Worm (Caenorhabditis elegans): ENCODE measurements around the gene sqv-8.

The sqv-8 gene

ce11 chrII:9621121-9621520, 25.7 kb upstream of the sqv-8 start:
- TF ChIP-seq lin-13 (GFP tag; optimal IDR thresholded peaks at IDR 0.05) = no peak
- peak in 1 of 2 experiments; percentile 11 for TF ChIP-seq mdl-1 (tag; optimal IDR thresholded peaks at IDR 0.05)
- no peak for TF ChIP-seq unc-130 (GFP tag; optimal IDR thresholded peaks at IDR 0.05)
- peak; percentile 37 for TF ChIP-seq nhr-28 (tag; optimal IDR thresholded peaks at IDR 0.05)
- no peak; the same call in none of the 2 replicates for TF ChIP-seq pha-4 (GFP tag; IDR thresholded peaks at IDR 0.05)
- TF ChIP-seq pha-4 (tag; optimal IDR thresholded peaks at IDR 0.05) = peak; percentile 37
- TF ChIP-seq nhr-237 (tag; optimal IDR thresholded peaks at IDR 0.05) = no peak
- peak; percentile 57; the same call in 1 of the 2 replicates for TF ChIP-seq egl-43 (GFP tag; IDR thresholded peaks at IDR 0.05)
- peak; percentile 16; the same call in 1 of the 2 replicates for TF ChIP-seq dmd-6 (GFP tag; IDR thresholded peaks at IDR 0.05)
- TF ChIP-seq F37D6.2 (tag; optimal IDR thresholded peaks at IDR 0.05) = no peak
- TF ChIP-seq rbr-2 (tag; optimal IDR thresholded peaks at IDR 0.05) = no peak
- TF ChIP-seq nhr-11 (tag; optimal IDR thresholded peaks at IDR 0.05) = peak; percentile 67
- TF ChIP-seq unc-62 (GFP tag; optimal IDR thresholded peaks at IDR 0.05 in 1 of 2) = peak in 1 of 2 experiments; percentile 71
- TF ChIP-seq unc-62 (tag; optimal IDR thresholded peaks at IDR 0.05) = no peak
- no peak for TF ChIP-seq arid-1 (GFP tag; conservative IDR thresholded peaks at IDR 0.05)
- peak; percentile 27; the same call in 1 of the 2 replicates for TF ChIP-seq set-16 (GFP tag; IDR thresholded peaks at IDR 0.05)
- peak; percentile 19 for TF ChIP-seq hlh-30 (tag; optimal IDR thresholded peaks at IDR 0.05; ENCODE audit: insufficient read depth)
- TF ChIP-seq nhr-6 (tag; optimal IDR thresholded peaks at IDR 0.05) = peak; percentile 7
- peak; percentile 26 for TF ChIP-seq ama-1 (optimal IDR thresholded peaks at IDR 0.05)
- peak in 1 of 2 experiments; percentile 50 for TF ChIP-seq daf-16 (GFP tag; optimal IDR thresholded peaks at IDR 0.05)
- no peak for TF ChIP-seq daf-16 (tag; optimal IDR thresholded peaks at IDR 0.05)
- TF ChIP-seq aha-1 (tag) = peak; percentile 96
- peak; percentile 60 for TF ChIP-seq hlh-11 (tag; optimal IDR thresholded peaks at IDR 0.05)
- no peak for TF ChIP-seq Y48G9A.11 (GFP tag; IDR thresholded peaks at IDR 0.05)

DNA sequence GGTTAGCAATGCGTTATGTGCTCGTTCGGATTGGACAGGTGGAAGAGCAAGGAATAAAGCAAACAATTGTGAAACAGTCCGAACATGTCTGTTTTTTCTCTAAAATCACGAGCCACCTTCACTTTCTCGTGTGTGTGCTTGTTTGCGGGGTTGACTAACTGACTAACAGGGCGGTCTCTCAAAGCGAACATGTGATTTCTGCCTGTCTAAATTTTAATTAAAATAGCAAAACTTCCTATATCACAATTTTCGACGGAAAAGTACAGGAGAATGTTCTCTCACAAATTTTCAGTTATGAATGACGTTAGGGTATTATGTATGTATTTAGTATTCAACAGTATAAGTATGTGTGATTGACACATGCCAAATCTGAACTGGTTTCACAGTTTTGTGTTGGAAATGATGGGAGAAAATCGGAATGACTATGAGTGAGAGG, 24.8 kb upstream of the sqv-8 start:
- peak in 1 of 2 experiments; percentile 68 for TF ChIP-seq mdl-1 (tag; optimal IDR thresholded peaks at IDR 0.05)
- peak in 1 of 2 experiments; percentile 12 for TF ChIP-seq hif-1 (tag; optimal IDR thresholded peaks at IDR 0.05)
- peak; percentile 1 for TF ChIP-seq nhr-102 (tag; optimal IDR thresholded peaks at IDR 0.05)
- TF ChIP-seq nhr-42 (GFP tag; IDR thresholded peaks at IDR 0.05) = no peak
- peak in 1 of 2 experiments; percentile 34 for TF ChIP-seq daf-16 (GFP tag; optimal IDR thresholded peaks at IDR 0.05)
- peak; percentile 29 for TF ChIP-seq daf-16 (tag; optimal IDR thresholded peaks at IDR 0.05)
- peak; percentile 39 for TF ChIP-seq mep-1 (tag; optimal IDR thresholded peaks at IDR 0.05)
- TF ChIP-seq nhr-28 (tag; optimal IDR thresholded peaks at IDR 0.05) = peak; percentile 61
- no peak for TF ChIP-seq spr-1 (tag; optimal IDR thresholded peaks at IDR 0.05)
- no peak for TF ChIP-seq ceh-28 (tag; optimal IDR thresholded peaks at IDR 0.05)
- peak; percentile 56 for TF ChIP-seq T20F7.1 (GFP tag; optimal IDR thresholded peaks at IDR 0.05)
- TF ChIP-seq unc-62 (GFP tag; optimal IDR thresholded peaks at IDR 0.05 in 1 of 2) = peak in 1 of 2 experiments; percentile 61
- no peak for TF ChIP-seq unc-62 (tag; optimal IDR thresholded peaks at IDR 0.05)
- TF ChIP-seq snpc-1.2 (GFP tag; IDR thresholded peaks at IDR 0.05) = 0 out of 2 replicates have a peak, but pooled peaks have one; percentile 27
- peak; percentile 63 for TF ChIP-seq dve-1 (tag; optimal IDR thresholded peaks at IDR 0.05; ENCODE audit: insufficient read depth)
- TF ChIP-seq unc-39 (tag; optimal IDR thresholded peaks at IDR 0.05) = no peak
- TF ChIP-seq mes-2 (tag; optimal IDR thresholded peaks at IDR 0.05; ENCODE audit: poor library complexity, severe bottlenecking) = peak; percentile 12
- TF ChIP-seq hlh-30 (tag; optimal IDR thresholded peaks at IDR 0.05; ENCODE audit: insufficient read depth) = peak; percentile 92
- TF ChIP-seq nhr-237 (tag; optimal IDR thresholded peaks at IDR 0.05) = no peak
- TF ChIP-seq rbr-2 (tag; optimal IDR thresholded peaks at IDR 0.05) = no peak
- TF ChIP-seq hlh-11 (tag; optimal IDR thresholded peaks at IDR 0.05) = peak; percentile 73
- peak; percentile 17; the same call in 1 of the 2 replicates for TF ChIP-seq pha-4 (GFP tag; IDR thresholded peaks at IDR 0.05)
- peak; percentile 59 for TF ChIP-seq pha-4 (tag; optimal IDR thresholded peaks at IDR 0.05)
- TF ChIP-seq nhr-11 (tag; optimal IDR thresholded peaks at IDR 0.05) = peak; percentile 22
- peak; percentile 76 for TF ChIP-seq dmd-6 (GFP tag; IDR thresholded peaks at IDR 0.05)
- TF ChIP-seq tra-1 (GFP tag; IDR thresholded peaks at IDR 0.05) = peak; percentile 52
- no peak for TF ChIP-seq lsy-2 (tag; optimal IDR thresholded peaks at IDR 0.05)
- TF ChIP-seq lin-1 (GFP tag; IDR thresholded peaks at IDR 0.05) = peak; percentile 28; the same call in 1 of the 2 replicates
